Worm (Caenorhabditis elegans) whole organism, L4/young adult: ENCODE results near the gene B0281.1.

Experiments used
- W03F9.2 ChIP-seq: fragments of 150-350 bp; optimal IDR thresholded peaks from 2 replicates; lab custom pipeline; 2014; ENCODE audit warnings: missing biosample characterization, missing genetic modification characterization
- him-1 ChIP-seq: sonication (generic microtip); optimal IDR thresholded peaks from 2 replicates; lab custom pipeline; 2016; ENCODE audit warnings: missing genotype, missing genetic modification reagents, missing genetic modification characterization, missing compliant biosample characterization

- no peak for TF ChIP-seq W03F9.2 (tag; lab: Kevin White, UChicago)
- TF ChIP-seq him-1 (tag; lab: Kevin White, UChicago) = no peak
Observed at ce11 chrII:2273750-2274149, 39.1 kb upstream of the B0281.1 start.
